Worm (Caenorhabditis elegans) whole organism, early embryonic: ENCODE results near the gene C17E7.13.

Experiments
- B0310.2 ChIP-seq: sonication (generic microtip); optimal IDR thresholded peaks from 2 replicates; lab custom pipeline; 2016; ENCODE audit warnings: mild to moderate bottlenecking, missing genetic modification characterization, missing compliant biosample characterization
- F13C5.2 ChIP-seq: sonication (generic microtip); optimal IDR thresholded peaks from 2 replicates; lab custom pipeline; 2017; ENCODE audit warnings: mild to moderate bottlenecking, missing genetic modification characterization, inconsistent platforms, missing compliant biosample characterization
- aly-1 ChIP-seq: sonication (generic microtip); optimal IDR thresholded peaks from 2 replicates; lab custom pipeline; 2016; ENCODE audit warnings: missing genetic modification characterization, missing compliant biosample characterization
- ama-1 ChIP-seq: fragments of 150-350 bp; optimal IDR thresholded peaks from 2 replicates; lab custom pipeline; 2014
- ceh-13 ChIP-seq: fragments of 200-800 bp; sonication (Bioruptor generic); optimal IDR thresholded peaks from 2 replicates; lab custom pipeline; 2018; ENCODE audit warnings: mild to moderate bottlenecking, missing genetic modification characterization, missing compliant biosample characterization
- ceh-36 ChIP-seq: sonication (generic microtip); optimal IDR thresholded peaks from 2 replicates; lab custom pipeline; 2016; ENCODE audit warnings: missing genetic modification characterization, inconsistent platforms, missing compliant biosample characterization
- ets-7 ChIP-seq: sonication (generic microtip); optimal IDR thresholded peaks from 2 replicates; lab custom pipeline; 2016; ENCODE audit warnings: missing genotype, missing genetic modification characterization, missing compliant biosample characterization
- flt-1 ChIP-seq: fragments of 200-800 bp; sonication (Bioruptor generic); IDR thresholded peaks from 2 replicates; pipeline ENCODE4 v1.3.6; 2022; ENCODE audit warnings: missing genetic modification characterization, missing compliant biosample characterization
- hmbx-1 ChIP-seq: sonication (generic microtip); optimal IDR thresholded peaks from 2 replicates; lab custom pipeline; 2016; ENCODE audit warnings: mild to moderate bottlenecking, missing genetic modification characterization, missing compliant biosample characterization
- hmg-4 ChIP-seq: fragments of 200-800 bp; sonication (Bioruptor generic); optimal IDR thresholded peaks from 2 replicates; lab custom pipeline; 2018; ENCODE audit warnings: mild to moderate bottlenecking, missing genetic modification characterization, missing compliant biosample characterization
- hnd-1 ChIP-seq: sonication (generic microtip); optimal IDR thresholded peaks from 2 replicates; lab custom pipeline; 2016; ENCODE audit warnings: missing genetic modification characterization, missing compliant biosample characterization
- pes-1 ChIP-seq: fragments of 200-800 bp; sonication (Bioruptor generic); IDR thresholded peaks from 2 replicates; pipeline ENCODE4 v1.3.6; 2022; ENCODE audit warnings: missing genetic modification reagents, missing genetic modification characterization, missing compliant biosample characterization
- scrt-1 ChIP-seq: fragments of 200-800 bp; sonication (Bioruptor generic); IDR thresholded peaks from 2 replicates; pipeline ENCODE4 v1.3.6; 2022; ENCODE audit warnings: missing genetic modification characterization, missing compliant biosample characterization
- sea-1 ChIP-seq: fragments of 200-800 bp; sonication (Bioruptor generic); conservative IDR thresholded peaks from 2 replicates; pipeline ENCODE4 v1.3.6; 2022; ENCODE audit warnings: missing genetic modification characterization, missing compliant biosample characterization
- tbx-11 ChIP-seq: fragments of 200-800 bp; sonication (Bioruptor generic); IDR thresholded peaks from 2 replicates; pipeline ENCODE4 v1.3.6; 2022; ENCODE audit warnings: missing genetic modification characterization, missing compliant biosample characterization
- tbx-37 ChIP-seq: fragments of 200-800 bp; sonication (Bioruptor generic); conservative IDR thresholded peaks from 2 replicates; pipeline ENCODE4 v1.3.6; 2022; ENCODE audit warnings: missing genetic modification reagents, missing genetic modification characterization, missing compliant biosample characterization
- tra-4 ChIP-seq: sonication (generic microtip); optimal IDR thresholded peaks from 2 replicates; lab custom pipeline; 2017; ENCODE audit warnings: missing genetic modification characterization, missing compliant biosample characterization

C17E7.13 gene

ce11 chrV:3902458-3903157 lies 13.5 kb upstream of the C17E7.13 start, which contains the start of the genes str-229 and srh-190:
Gene str-229 (minus strand): TSS chrV:3902558.
Gene srh-190 (plus strand): TSS chrV:3903107.
- TF ChIP-seq flt-1 (GFP tag; lab: Robert Waterston, UW), result no peak
- TF ChIP-seq hmg-4, result no peak
- no peak for TF ChIP-seq tbx-11 (GFP tag; lab: Robert Waterston, UW)
- no peak for TF ChIP-seq tra-4 (tag; lab: Kevin White, UChicago)
- no peak for TF ChIP-seq ets-7 (tag; lab: Kevin White, UChicago)
- no peak for TF ChIP-seq tbx-37 (GFP tag; lab: Robert Waterston, UW)
- no peak for TF ChIP-seq sea-1 (GFP tag; lab: Robert Waterston, UW)
- TF ChIP-seq B0310.2 (tag; lab: Kevin White, UChicago), result no peak
- TF ChIP-seq ama-1 (lab: Kevin White, UChicago), result no peak
- TF ChIP-seq hmbx-1 (tag; lab: Kevin White, UChicago), result no peak
- TF ChIP-seq pes-1, result no peak

ce11 chrV:3900102-3900501 lies 11.0 kb upstream of the C17E7.13 start, which contains the start of gene irld-22:
Gene irld-22 (minus strand): TSS chrV:3900202.
- TF ChIP-seq tbx-37 (GFP tag; lab: Robert Waterston, UW) (no peak), ceh-36 (tag; lab: Kevin White, UChicago) (no peak), hnd-1 (tag; lab: Kevin White, UChicago) (no peak), ama-1 (lab: Kevin White, UChicago) (no peak), sea-1 (GFP tag; lab: Robert Waterston, UW) (no peak), B0310.2 (tag; lab: Kevin White, UChicago) (no peak), F13C5.2 (tag; lab: Kevin White, UChicago) (no peak), flt-1 (GFP tag; lab: Robert Waterston, UW) (no peak), tra-4 (tag; lab: Kevin White, UChicago) (no peak), hmg-4 (no peak), tbx-11 (GFP tag; lab: Robert Waterston, UW) (no peak)

- TF ChIP-seq pes-1, result no peak
- TF ChIP-seq hnd-1 (tag; lab: Kevin White, UChicago), result no peak
- TF ChIP-seq F13C5.2 (tag; lab: Kevin White, UChicago), result no peak
- no peak for TF ChIP-seq ama-1 (lab: Kevin White, UChicago)
- no peak for TF ChIP-seq hmbx-1 (tag; lab: Kevin White, UChicago)
- TF ChIP-seq hmg-4, result no peak
- TF ChIP-seq scrt-1 (GFP tag; lab: Robert Waterston, UW), result no peak
- no peak for TF ChIP-seq tbx-11 (GFP tag; lab: Robert Waterston, UW)
- TF ChIP-seq ceh-36 (tag; lab: Kevin White, UChicago), result no peak
- TF ChIP-seq aly-1 (tag; lab: Kevin White, UChicago), result no peak
- no peak for TF ChIP-seq ceh-13 (GFP tag; lab: Kevin White, UChicago)
- no peak for TF ChIP-seq ets-7 (tag; lab: Kevin White, UChicago)
- no peak for TF ChIP-seq sea-1 (GFP tag; lab: Robert Waterston, UW)
- TF ChIP-seq tbx-37 (GFP tag; lab: Robert Waterston, UW), result no peak
- TF ChIP-seq flt-1 (GFP tag; lab: Robert Waterston, UW), result no peak
- no peak for TF ChIP-seq B0310.2 (tag; lab: Kevin White, UChicago)
- TF ChIP-seq tra-4 (tag; lab: Kevin White, UChicago), result no peak
Measured at ce11 chrV:3896018-3896417, 6.9 kb upstream of the C17E7.13 start.

- TF ChIP-seq sea-1 (GFP tag; lab: Robert Waterston, UW) (no peak), ceh-13 (GFP tag; lab: Kevin White, UChicago) (no peak), tbx-37 (GFP tag; lab: Robert Waterston, UW) (no peak), F13C5.2 (tag; lab: Kevin White, UChicago) (no peak)
Measured at ce11 chrV:3894661-3895060, 5.6 kb upstream of the C17E7.13 start, which contains the start of gene sre-9. Gene sre-9 (plus strand): TSS chrV:3894961.

ce11 chrV:3892361-3892904 lies 3.3 kb upstream of the C17E7.13 start, which contains the start of gene C17E7.4:
Gene C17E7.4 (plus strand): TSS chrV:3892854.
- TF ChIP-seq aly-1 (tag; lab: Kevin White, UChicago) (no peak), ceh-36 (tag; lab: Kevin White, UChicago) (no peak), hmbx-1 (tag; lab: Kevin White, UChicago) (no peak), F13C5.2 (tag; lab: Kevin White, UChicago) (no peak), ama-1 (lab: Kevin White, UChicago) (no peak), tbx-11 (GFP tag; lab: Robert Waterston, UW) (no peak), hmg-4 (no peak), ceh-13 (GFP tag; lab: Kevin White, UChicago) (no peak), B0310.2 (tag; lab: Kevin White, UChicago) (no peak), tra-4 (tag; lab: Kevin White, UChicago) (no peak), scrt-1 (GFP tag; lab: Robert Waterston, UW) (no peak), pes-1 (no peak), tbx-37 (GFP tag; lab: Robert Waterston, UW) (no peak)

- no peak for TF ChIP-seq tra-4 (tag; lab: Kevin White, UChicago)
- TF ChIP-seq hmbx-1 (tag; lab: Kevin White, UChicago), result no peak
- no peak for TF ChIP-seq tbx-37 (GFP tag; lab: Robert Waterston, UW)
- no peak for TF ChIP-seq flt-1 (GFP tag; lab: Robert Waterston, UW)
- no peak for TF ChIP-seq hnd-1 (tag; lab: Kevin White, UChicago)
- no peak for TF ChIP-seq tbx-11 (GFP tag; lab: Robert Waterston, UW)
- no peak for TF ChIP-seq sea-1 (GFP tag; lab: Robert Waterston, UW)
- TF ChIP-seq ama-1 (lab: Kevin White, UChicago), result no peak
- TF ChIP-seq scrt-1 (GFP tag; lab: Robert Waterston, UW), result no peak
- no peak for TF ChIP-seq hmg-4
- no peak for TF ChIP-seq B0310.2 (tag; lab: Kevin White, UChicago)
- no peak for TF ChIP-seq ceh-13 (GFP tag; lab: Kevin White, UChicago)
- no peak for TF ChIP-seq F13C5.2 (tag; lab: Kevin White, UChicago)
- TF ChIP-seq aly-1 (tag; lab: Kevin White, UChicago), result no peak
- TF ChIP-seq ets-7 (tag; lab: Kevin White, UChicago), result no peak
- no peak for TF ChIP-seq ceh-36 (tag; lab: Kevin White, UChicago)
- TF ChIP-seq pes-1, result no peak
Measured at ce11 chrV:3891919-3892318, 2.8 kb upstream of the C17E7.13 start, which contains the start of gene C17E7.12. Gene C17E7.12 (minus strand): TSS chrV:3892019.
